Fruit fly (Drosophila melanogaster) whole organism, prepupa: Measurements from ENCODE around the gene CG13086.

Source experiments
- CG10631 ChIP-seq: fragments of 200-800 bp; sonication (Bioruptor generic); optimal IDR thresholded peaks from 2 replicates; lab custom pipeline; 2016; ENCODE audit warnings: missing biosample characterization, missing genetic modification characterization
- CG10669 ChIP-seq: fragments of 200-800 bp; sonication (Bioruptor generic); optimal IDR thresholded peaks from 3 replicates; lab custom pipeline; 2018; ENCODE audit warnings: missing biosample characterization, mild to moderate bottlenecking, missing genetic modification characterization, moderate library complexity
- CG11294 ChIP-seq: fragments of 200-800 bp; sonication (Bioruptor generic); IDR thresholded peaks from 2 replicates; pipeline ENCODE4 v1.3.6; 2022; ENCODE audit warnings: missing biosample characterization, missing genetic modification characterization
- CG11762 ChIP-seq: fragments of 200-800 bp; sonication (Bioruptor generic); optimal IDR thresholded peaks from 3 replicates; lab custom pipeline; 2016; ENCODE audit warnings: missing biosample characterization, missing genetic modification characterization; ENCODE audit not compliant: insufficient read depth
- CG11902 ChIP-seq: fragments of 200-800 bp; sonication (Bioruptor generic); optimal IDR thresholded peaks from 3 replicates; lab custom pipeline; 2016; ENCODE audit warnings: missing biosample characterization, missing genetic modification characterization
- CG15336 ChIP-seq: fragments of 200-800 bp; sonication (Bioruptor generic); IDR thresholded peaks from 2 replicates; pipeline ENCODE4 v1.3.6; 2022; ENCODE audit warnings: missing biosample characterization, missing genetic modification characterization
- CG1621 ChIP-seq: fragments of 200-800 bp; sonication (Bioruptor generic); optimal IDR thresholded peaks from 3 replicates; lab custom pipeline; 2018; ENCODE audit warnings: missing biosample characterization, mild to moderate bottlenecking, missing genetic modification characterization
- CG31627 ChIP-seq: fragments of 200-800 bp; sonication (Bioruptor generic); optimal IDR thresholded peaks from 3 replicates; lab custom pipeline; 2016; ENCODE audit warnings: missing biosample characterization, missing genetic modification characterization
- CG3919 ChIP-seq: fragments of 200-800 bp; sonication (Bioruptor generic); optimal IDR thresholded peaks from 3 replicates; lab custom pipeline; 2016; ENCODE audit warnings: missing biosample characterization, missing genetic modification characterization
- CG4318 ChIP-seq: fragments of 200-800 bp; sonication (Bioruptor generic); optimal IDR thresholded peaks from 3 replicates; lab custom pipeline; 2017; ENCODE audit warnings: missing biosample characterization, mild to moderate bottlenecking, missing genetic modification characterization
- CG6163 ChIP-seq: fragments of 200-800 bp; sonication (Bioruptor generic); IDR thresholded peaks from 3 replicates; pipeline ENCODE4 v1.3.6; 2022; ENCODE audit warnings: missing biosample characterization, missing genetic modification characterization
- CG6808 ChIP-seq: fragments of 200-800 bp; sonication (Bioruptor generic); optimal IDR thresholded peaks from 3 replicates; lab custom pipeline; 2017; ENCODE audit warnings: missing biosample characterization, missing genetic modification characterization, mild to moderate bottlenecking, moderate library complexity, missing genetic modification reagents
- CG6854 ChIP-seq: fragments of 200-800 bp; sonication (Bioruptor generic); optimal IDR thresholded peaks from 2 replicates; lab custom pipeline; 2017; ENCODE audit warnings: missing biosample characterization, mild to moderate bottlenecking, missing genetic modification characterization
- CG7368 ChIP-seq: fragments of 200-800 bp; sonication (Bioruptor generic); optimal IDR thresholded peaks from 3 replicates; lab custom pipeline; 2016; ENCODE audit warnings: missing biosample characterization, missing genetic modification characterization
- CG8319 ChIP-seq: fragments of 200-800 bp; sonication (Bioruptor generic); optimal IDR thresholded peaks from 3 replicates; lab custom pipeline; 2016; ENCODE audit warnings: missing biosample characterization, missing genetic modification characterization
- CG8632 ChIP-seq: fragments of 200-800 bp; sonication (Bioruptor generic); optimal IDR thresholded peaks from 3 replicates; lab custom pipeline; 2016; ENCODE audit warnings: missing biosample characterization, missing genetic modification characterization
- CG9139 ChIP-seq: fragments of 200-800 bp; sonication (Bioruptor generic); optimal IDR thresholded peaks from 3 replicates; lab custom pipeline; 2017; ENCODE audit warnings: missing biosample characterization, mild to moderate bottlenecking, missing genetic modification characterization
- Eip75B ChIP-seq: fragments of 200-800 bp; sonication (Bioruptor generic); optimal IDR thresholded peaks from 3 replicates; lab custom pipeline; 2016; ENCODE audit warnings: missing biosample characterization, missing genetic modification characterization
- Eip93F ChIP-seq: fragments of 200-800 bp; sonication (Bioruptor generic); optimal IDR thresholded peaks from 2 replicates; lab custom pipeline; 2016; ENCODE audit warnings: missing biosample characterization, mild to moderate bottlenecking, missing genetic modification characterization
- Ets96B ChIP-seq: fragments of 200-800 bp; optimal IDR thresholded peaks from 2 replicates; lab custom pipeline; 2019; ENCODE audit warnings: missing biosample characterization, mild to moderate bottlenecking, missing genetic modification characterization, moderate library complexity
- Gug ChIP-seq: fragments of 200-800 bp; sonication (Bioruptor generic); IDR thresholded peaks from 2 replicates; pipeline ENCODE4 v1.3.6; 2022; ENCODE audit warnings: missing biosample characterization, missing genetic modification characterization
- Hr39 ChIP-seq: fragments of 200-800 bp; sonication (Bioruptor generic); optimal IDR thresholded peaks from 2 replicates; lab custom pipeline; 2016; ENCODE audit warnings: missing biosample characterization, missing genetic modification characterization
- Lpt ChIP-seq: fragments of 200-800 bp; sonication (Bioruptor generic); optimal IDR thresholded peaks from 3 replicates; lab custom pipeline; 2016; ENCODE audit warnings: missing biosample characterization, missing genetic modification characterization
- Met ChIP-seq: fragments of 200-800 bp; sonication (Bioruptor generic); optimal IDR thresholded peaks from 3 replicates; lab custom pipeline; 2016; ENCODE audit warnings: missing biosample characterization, missing genetic modification characterization
- Smox ChIP-seq: fragments of 200-800 bp; sonication (Bioruptor generic); optimal IDR thresholded peaks from 3 replicates; lab custom pipeline; 2016; ENCODE audit warnings: missing biosample characterization, missing genetic modification characterization
- Sox102F ChIP-seq: fragments of 200-800 bp; sonication (Bioruptor generic); optimal IDR thresholded peaks from 2 replicates; lab custom pipeline; 2016; ENCODE audit warnings: missing biosample characterization, mild to moderate bottlenecking, missing genetic modification characterization
- Sox15 ChIP-seq: fragments of 200-800 bp; sonication (Bioruptor generic); optimal IDR thresholded peaks from 3 replicates; lab custom pipeline; 2016; ENCODE audit warnings: missing biosample characterization, missing genetic modification characterization
- achi ChIP-seq: fragments of 200-800 bp; sonication (Bioruptor generic); optimal IDR thresholded peaks from 3 replicates; lab custom pipeline; 2016; ENCODE audit warnings: missing biosample characterization, missing genetic modification characterization
- dac ChIP-seq: fragments of 200-800 bp; sonication (Bioruptor generic); optimal IDR thresholded peaks from 2 replicates; lab custom pipeline; 2017; ENCODE audit warnings: missing biosample characterization, mild to moderate bottlenecking, missing genetic modification characterization
- dsx ChIP-seq: fragments of 200-800 bp; optimal IDR thresholded peaks from 3 replicates; lab custom pipeline; 2019; ENCODE audit warnings: missing biosample characterization, mild to moderate bottlenecking, missing genetic modification characterization, moderate library complexity; ENCODE audit not compliant: poor library complexity, severe bottlenecking
- eg ChIP-seq: fragments of 200-800 bp; sonication (Bioruptor generic); IDR thresholded peaks from 3 replicates; pipeline ENCODE4 v1.3.6; 2022; ENCODE audit warnings: missing biosample characterization, missing genetic modification characterization
- esn ChIP-seq: fragments of 200-800 bp; sonication (Bioruptor generic); optimal IDR thresholded peaks from 2 replicates; lab custom pipeline; 2016; ENCODE audit warnings: missing biosample characterization, mild to moderate bottlenecking, missing genetic modification characterization, moderate library complexity
- fd85E ChIP-seq: fragments of 200-800 bp; sonication (Bioruptor generic); optimal IDR thresholded peaks from 3 replicates; lab custom pipeline; 2016; ENCODE audit warnings: missing biosample characterization, missing genetic modification characterization
- fkh ChIP-seq: fragments of 200-800 bp; sonication (Bioruptor generic); optimal IDR thresholded peaks from 3 replicates; lab custom pipeline; 2017; ENCODE audit warnings: missing biosample characterization, mild to moderate bottlenecking, missing genetic modification characterization, moderate library complexity
- lz ChIP-seq: fragments of 200-800 bp; sonication (Bioruptor generic); optimal IDR thresholded peaks from 3 replicates; lab custom pipeline; 2016; ENCODE audit warnings: missing biosample characterization, missing genetic modification characterization
- net ChIP-seq: fragments of 200-800 bp; sonication (Bioruptor generic); optimal IDR thresholded peaks from 3 replicates; lab custom pipeline; 2016; ENCODE audit warnings: missing biosample characterization, missing genetic modification characterization
- svp ChIP-seq: fragments of 200-800 bp; sonication (Bioruptor generic); peaks from one replicate; lab custom pipeline; 2016; ENCODE audit warnings: missing biosample characterization, missing genetic modification characterization

The CG13086 gene

dm6 chr2L:19335052-19335451, 29.1 kb upstream of the CG13086 start (continued):
- TF ChIP-seq Smox: peak; percentile 4
- no peak for TF ChIP-seq CG7368 (GFP tag; lab: Kevin White, UChicago)
- TF ChIP-seq Sox102F (GFP tag; lab: Kevin White, UChicago): no peak
- peak; percentile 11 for TF ChIP-seq Ets96B (tag; lab: Kevin White, UChicago)
- peak; percentile 11 for TF ChIP-seq esn (GFP tag; lab: Kevin White, UChicago)

dm6 chr2L:19337971-19338732, 26.0 kb upstream of the CG13086 start:
- TF ChIP-seq Sox15: no peak
- TF ChIP-seq Sox102F (GFP tag; lab: Kevin White, UChicago): no peak
- TF ChIP-seq Eip75B (GFP tag; lab: Kevin White, UChicago): no peak
- TF ChIP-seq dac (GFP tag; lab: Kevin White, UChicago): no peak
- TF ChIP-seq Met (GFP tag; lab: Kevin White, UChicago): no peak
- no peak for TF ChIP-seq CG10631 (GFP tag; lab: Kevin White, UChicago)
- TF ChIP-seq CG31627: no peak
- no peak for TF ChIP-seq lz
- TF ChIP-seq CG11762: no peak
- TF ChIP-seq net (GFP tag; lab: Kevin White, UChicago): no peak
- no peak for TF ChIP-seq Eip93F (GFP tag; lab: Kevin White, UChicago)
- no peak for TF ChIP-seq CG11902 (GFP tag; lab: Kevin White, UChicago)
- no peak for TF ChIP-seq CG4318 (GFP tag; lab: Kevin White, UChicago)
- TF ChIP-seq eg: no peak
- TF ChIP-seq CG11294 (GFP tag; lab: Robert Waterston, UW): no peak

- TF ChIP-seq achi (GFP tag; lab: Kevin White, UChicago): no peak
- TF ChIP-seq Eip93F (GFP tag; lab: Kevin White, UChicago): no peak
- no peak for TF ChIP-seq Lpt (GFP tag; lab: Kevin White, UChicago)
- TF ChIP-seq eg: no peak
- no peak for TF ChIP-seq CG3919
- TF ChIP-seq CG6854 (GFP tag; lab: Kevin White, UChicago): no peak
- TF ChIP-seq CG15336 (GFP tag; lab: Robert Waterston, UW): no peak
- no peak for TF ChIP-seq Gug (GFP tag; lab: Robert Waterston, UW)
- TF ChIP-seq CG11294 (GFP tag; lab: Robert Waterston, UW): no peak
- TF ChIP-seq fd85E (GFP tag; lab: Kevin White, UChicago): no peak
- no peak for TF ChIP-seq svp (GFP tag; lab: Kevin White, UChicago)
- TF ChIP-seq CG10669 (GFP tag; lab: Kevin White, UChicago): no peak
- no peak for TF ChIP-seq CG8319 (GFP tag; lab: Kevin White, UChicago)
- no peak for TF ChIP-seq CG1621 (tag; lab: Kevin White, UChicago)
- no peak for TF ChIP-seq fkh (GFP tag; lab: Kevin White, UChicago)
- TF ChIP-seq net (GFP tag; lab: Kevin White, UChicago): no peak
- no peak for TF ChIP-seq CG6808
- TF ChIP-seq Hr39 (GFP tag; lab: Kevin White, UChicago): no peak
- no peak for TF ChIP-seq CG8632 (GFP tag; lab: Kevin White, UChicago)
Measured at dm6 chr2L:19339023-19339422, 25.2 kb upstream of the CG13086 start.

dm6 chr2L:19341074-19341806, 22.9 kb upstream of the CG13086 start:
- peak; percentile 56 for TF ChIP-seq dsx (GFP tag; lab: Kevin White, UChicago)
- TF ChIP-seq CG9139 (GFP tag; lab: Kevin White, UChicago): no peak
- TF ChIP-seq CG3919: no peak
- TF ChIP-seq fkh (GFP tag; lab: Kevin White, UChicago): peak; percentile 42
- TF ChIP-seq CG6163 (GFP tag; lab: Robert Waterston, UW): no peak
- TF ChIP-seq CG10631 (GFP tag; lab: Kevin White, UChicago): no peak
